Fruit fly (Drosophila melanogaster) whole organism, embryonic: ENCODE data around the gene kkv.
A peak's percentile ranks its signal among the peaks of the same experiment; 100 is the strongest.

ENCODE experiments used
- ATbp ChIP-seq: fragments of 200-800 bp; sonication (Bioruptor generic); optimal IDR thresholded peaks from 2 replicates; lab custom pipeline; 2017; ENCODE audit warnings: missing biosample characterization, mild to moderate bottlenecking, missing genetic modification characterization, missing genetic modification reagents
- Aef1 ChIP-seq: fragments of 200-800 bp; sonication (Bioruptor generic); IDR thresholded peaks from 3 replicates; pipeline ENCODE4 v1.3.6; 2022; ENCODE audit warnings: missing biosample characterization, missing genetic modification characterization
- CG11093 ChIP-seq: fragments of 200-800 bp; sonication (Bioruptor generic); IDR thresholded peaks from 3 replicates; pipeline ENCODE4 v1.3.6; 2022; ENCODE audit warnings: missing biosample characterization, missing genetic modification characterization
- CG11398 ChIP-seq: fragments of 200-800 bp; sonication (Bioruptor generic); optimal IDR thresholded peaks from 2 replicates; lab custom pipeline; 2016; ENCODE audit warnings: missing biosample characterization, missing genetic modification characterization
- CG11560 ChIP-seq: fragments of 200-800 bp; sonication (Bioruptor generic); IDR thresholded peaks from 3 replicates; pipeline ENCODE4 v1.3.6; 2022; ENCODE audit warnings: missing biosample characterization, missing genetic modification characterization
- CG12744 ChIP-seq: fragments of 200-800 bp; sonication (Bioruptor generic); optimal IDR thresholded peaks from 2 replicates; lab custom pipeline; 2016; ENCODE audit warnings: missing biosample characterization, missing genetic modification characterization
- CG17829 ChIP-seq: fragments of 200-800 bp; optimal IDR thresholded peaks from 2 replicates; lab custom pipeline; 2019; ENCODE audit warnings: missing biosample characterization, mild to moderate bottlenecking, missing genetic modification characterization, moderate library complexity
- CG17912 ChIP-seq: fragments of 200-800 bp; sonication (Bioruptor generic); optimal IDR thresholded peaks from 2 replicates; lab custom pipeline; 2018; ENCODE audit warnings: missing biosample characterization, mild to moderate bottlenecking, missing genetic modification characterization
- CG18599 ChIP-seq: fragments of 200-800 bp; sonication (Bioruptor generic); optimal IDR thresholded peaks from 3 replicates; lab custom pipeline; 2017; ENCODE audit warnings: missing biosample characterization, missing genetic modification characterization, mild to moderate bottlenecking, moderate library complexity, missing genetic modification reagents
- CG18764 ChIP-seq: fragments of 200-800 bp; sonication (Bioruptor generic); optimal IDR thresholded peaks from 3 replicates; lab custom pipeline; 2016; ENCODE audit warnings: missing biosample characterization, missing genetic modification characterization
- CG2202 ChIP-seq: fragments of 200-800 bp; sonication (Bioruptor generic); optimal IDR thresholded peaks from 2 replicates; lab custom pipeline; 2018; ENCODE audit warnings: missing biosample characterization, mild to moderate bottlenecking, missing genetic modification characterization
- CG2678 ChIP-seq: fragments of 200-800 bp; sonication (Bioruptor generic); optimal IDR thresholded peaks from 3 replicates; lab custom pipeline; 2019; ENCODE audit warnings: missing biosample characterization, mild to moderate bottlenecking, missing genetic modification characterization, moderate library complexity
- CG34224 ChIP-seq: fragments of 200-800 bp; sonication (Bioruptor generic); IDR thresholded peaks from 3 replicates; pipeline ENCODE4 v1.3.6; 2022; ENCODE audit warnings: missing biosample characterization, missing genetic modification characterization; ENCODE audit not compliant: partially characterized antibody
- CG43689 ChIP-seq: fragments of 200-800 bp; sonication (Bioruptor generic); IDR thresholded peaks from 2 replicates; pipeline ENCODE4 v1.3.6; 2022; ENCODE audit warnings: missing biosample characterization, missing genetic modification characterization
- CG4617 ChIP-seq: fragments of 200-800 bp; sonication (Bioruptor generic); optimal IDR thresholded peaks from 3 replicates; lab custom pipeline; 2016; ENCODE audit warnings: missing biosample characterization, missing genetic modification characterization, borderline replicate concordance
- CG8089 ChIP-seq: fragments of 200-800 bp; sonication (Bioruptor generic); optimal IDR thresholded peaks from 3 replicates; lab custom pipeline; 2016; ENCODE audit warnings: missing biosample characterization, missing genetic modification characterization
- CG8359 ChIP-seq: fragments of 200-800 bp; sonication (Bioruptor generic); optimal IDR thresholded peaks from 2 replicates; lab custom pipeline; 2017; ENCODE audit warnings: missing biosample characterization, mild to moderate bottlenecking, missing genetic modification characterization, borderline replicate concordance
- CG8924 ChIP-seq: fragments of 200-800 bp; optimal IDR thresholded peaks from 3 replicates; lab custom pipeline; 2019; ENCODE audit warnings: missing biosample characterization, mild to moderate bottlenecking, missing genetic modification characterization, moderate library complexity
- CG9797 ChIP-seq: fragments of 200-800 bp; sonication (Bioruptor generic); optimal IDR thresholded peaks from 3 replicates; lab custom pipeline; 2018; ENCODE audit warnings: missing biosample characterization, mild to moderate bottlenecking, missing genetic modification characterization
- CoRest ChIP-seq: fragments of 200-800 bp; sonication (Bioruptor generic); optimal IDR thresholded peaks from 3 replicates; lab custom pipeline; 2018; ENCODE audit warnings: missing biosample characterization, mild to moderate bottlenecking, missing genetic modification characterization, moderate library complexity
- Fer3 ChIP-seq: fragments of 200-800 bp; sonication (Bioruptor generic); optimal IDR thresholded peaks from 2 replicates; lab custom pipeline; 2018; ENCODE audit warnings: missing biosample characterization, mild to moderate bottlenecking, missing genetic modification characterization, moderate library complexity
- HLH4C ChIP-seq: fragments of 200-800 bp; sonication (Bioruptor generic); IDR thresholded peaks from 3 replicates; pipeline ENCODE4 v1.3.6; 2022; ENCODE audit warnings: missing biosample characterization, missing genetic modification characterization; ENCODE audit not compliant: partially characterized antibody
- Hr78 ChIP-seq, 2 experiments: fragments of 200-800 bp in 1 of 2; fragments of >200 bp in 1 of 2; sonication (Bioruptor generic) in 1 of 2; optimal IDR thresholded peaks; 2 replicates each; lab custom pipeline; 2017 to 2019; ENCODE audit warnings: missing biosample characterization in 2 of 2, missing genetic modification characterization in 2 of 2, mild to moderate bottlenecking in 1 of 2, moderate library complexity in 1 of 2
- Hsf ChIP-seq: fragments of 200-800 bp; sonication (Bioruptor generic); optimal IDR thresholded peaks from 3 replicates; lab custom pipeline; 2016; ENCODE audit warnings: missing biosample characterization, missing genetic modification characterization
- Med ChIP-seq: fragments of 200-800 bp; sonication (Bioruptor generic); peaks from one replicate; lab custom pipeline; 2016; ENCODE audit warnings: missing biosample characterization, missing genetic modification characterization, mild to moderate bottlenecking, inconsistent platforms, moderate library complexity
- Meics ChIP-seq: fragments of 200-800 bp; sonication (Bioruptor generic); optimal IDR thresholded peaks from 2 replicates; lab custom pipeline; 2017; ENCODE audit warnings: missing biosample characterization, mild to moderate bottlenecking, missing genetic modification characterization
- Mes4 ChIP-seq: fragments of 200-800 bp; sonication (Bioruptor generic); optimal IDR thresholded peaks from 2 replicates; lab custom pipeline; 2016; ENCODE audit warnings: missing biosample characterization, missing genetic modification characterization
- PHDP ChIP-seq: fragments of 200-800 bp; sonication (Bioruptor generic); optimal IDR thresholded peaks from 3 replicates; lab custom pipeline; 2018; ENCODE audit warnings: missing biosample characterization, mild to moderate bottlenecking, missing genetic modification characterization, moderate library complexity
- Scr ChIP-seq: fragments of 200-800 bp; sonication (Bioruptor generic); IDR thresholded peaks from 2 replicates; pipeline ENCODE4 v1.3.6; 2022; ENCODE audit warnings: missing biosample characterization, missing genetic modification characterization; ENCODE audit not compliant: partially characterized antibody
- Sin3A ChIP-seq: fragments of >200 bp; optimal IDR thresholded peaks from 2 replicates; lab custom pipeline; 2018
- Vsx1 ChIP-seq: fragments of 200-800 bp; sonication (Bioruptor generic); optimal IDR thresholded peaks from 2 replicates; lab custom pipeline; 2017; ENCODE audit warnings: missing biosample characterization, mild to moderate bottlenecking, missing genetic modification characterization, missing genetic modification reagents
- ap ChIP-seq: fragments of 200-800 bp; sonication (Bioruptor generic); IDR thresholded peaks from 2 replicates; pipeline ENCODE4 v1.3.6; 2022; ENCODE audit warnings: missing biosample characterization, missing genetic modification characterization
- ash1 ChIP-seq: fragments of 200-800 bp; sonication (Bioruptor generic); optimal IDR thresholded peaks from 2 replicates; lab custom pipeline; 2018; ENCODE audit warnings: missing biosample characterization, mild to moderate bottlenecking, missing genetic modification characterization
- ato ChIP-seq: fragments of 200-800 bp; sonication (Bioruptor generic); IDR thresholded peaks from 2 replicates; pipeline ENCODE4 v1.3.6; 2022; ENCODE audit warnings: missing biosample characterization, missing genetic modification characterization; ENCODE audit not compliant: partially characterized antibody
- bigmax ChIP-seq: fragments of 200-800 bp; sonication (Bioruptor generic); optimal IDR thresholded peaks from 2 replicates; lab custom pipeline; 2018; ENCODE audit warnings: missing biosample characterization, mild to moderate bottlenecking, missing genetic modification characterization
- crp ChIP-seq, 2 experiments: fragments of 200-800 bp; sonication (Bioruptor generic); optimal IDR thresholded peaks; 2 replicates in 1 of 2; 3 replicates in 1 of 2; lab custom pipeline; 2017; ENCODE audit warnings: missing biosample characterization in 2 of 2, missing genetic modification characterization in 2 of 2, mild to moderate bottlenecking in 1 of 2, moderate library complexity in 1 of 2
- dimm ChIP-seq: fragments of 200-800 bp; sonication (Bioruptor generic); IDR thresholded peaks from 2 replicates; pipeline ENCODE4 v1.3.6; 2022; ENCODE audit warnings: missing biosample characterization, missing genetic modification characterization
- ftz-f1 ChIP-seq: fragments of 200-800 bp; sonication (Bioruptor generic); optimal IDR thresholded peaks from 2 replicates; lab custom pipeline; 2016; ENCODE audit warnings: missing biosample characterization, missing genetic modification characterization
- gce ChIP-seq: fragments of 200-800 bp; sonication (Bioruptor generic); IDR thresholded peaks from 3 replicates; pipeline ENCODE4 v1.3.6; 2022; ENCODE audit warnings: missing biosample characterization, missing genetic modification characterization
- gfzf ChIP-seq: fragments of 200-800 bp; sonication (Bioruptor generic); optimal IDR thresholded peaks from 2 replicates; lab custom pipeline; 2016; ENCODE audit warnings: missing biosample characterization, mild to moderate bottlenecking, missing genetic modification characterization, moderate library complexity
- mirr ChIP-seq: fragments of 200-800 bp; sonication (Bioruptor generic); optimal IDR thresholded peaks from 3 replicates; lab custom pipeline; 2018; ENCODE audit warnings: missing biosample characterization, mild to moderate bottlenecking, missing genetic modification characterization
- sens ChIP-seq: fragments of 200-800 bp; sonication (Bioruptor generic); peaks from one replicate; lab custom pipeline; 2016; ENCODE audit warnings: missing biosample characterization, missing genetic modification characterization
- sima ChIP-seq: fragments of 200-800 bp; sonication (Bioruptor generic); optimal IDR thresholded peaks from 2 replicates; lab custom pipeline; 2016; ENCODE audit warnings: missing biosample characterization, missing genetic modification characterization
- sisA ChIP-seq: fragments of 200-800 bp; sonication (Bioruptor generic); IDR thresholded peaks from 2 replicates; pipeline ENCODE4 v1.3.6; 2022; ENCODE audit warnings: missing biosample characterization, missing genetic modification characterization
- sna ChIP-seq: fragments of 200-800 bp; sonication (Bioruptor generic); IDR thresholded peaks from 2 replicates; pipeline ENCODE4 v1.3.6; 2022; ENCODE audit warnings: missing biosample characterization, missing genetic modification characterization; ENCODE audit not compliant: partially characterized antibody
- tin ChIP-seq: fragments of 200-800 bp; sonication (Bioruptor generic); optimal IDR thresholded peaks from 3 replicates; lab custom pipeline; 2016; ENCODE audit warnings: missing biosample characterization, missing genetic modification characterization
- tll ChIP-seq, 2 experiments: fragments of 200-800 bp in 1 of 2; fragments of >200 bp in 1 of 2; sonication (Bioruptor generic) in 1 of 2; optimal IDR thresholded peaks; 2 replicates each; lab custom pipeline; 2017 to 2019; ENCODE audit warnings: missing biosample characterization in 2 of 2, missing genetic modification characterization in 2 of 2, mild to moderate bottlenecking in 1 of 2, moderate library complexity in 1 of 2
- tna ChIP-seq: fragments of 200-800 bp; sonication (Bioruptor generic); IDR thresholded peaks from 2 replicates; pipeline ENCODE4 v1.3.6; 2022; ENCODE audit warnings: missing biosample characterization, missing genetic modification characterization; ENCODE audit not compliant: partially characterized antibody
- zen ChIP-seq: fragments of 200-800 bp; sonication (Bioruptor generic); optimal IDR thresholded peaks from 3 replicates; lab custom pipeline; 2018; ENCODE audit warnings: missing biosample characterization, mild to moderate bottlenecking, missing genetic modification characterization, moderate library complexity

kkv gene

dm6 chr3R:5393742-5394391 is 1.2 kb upstream of the kkv start, which contains the start of gene CG1172 (continued):
- no peak for TF ChIP-seq sima (GFP tag; lab: Kevin White, UChicago)
- peak; percentile 28 for TF ChIP-seq CoRest (tag; lab: Kevin White, UChicago)
- no peak for TF ChIP-seq Vsx1 (GFP tag; lab: Kevin White, UChicago)
- peak; percentile 7 for TF ChIP-seq mirr (GFP tag; lab: Kevin White, UChicago)
- TF ChIP-seq HLH4C: peak; percentile 69
- no peak for TF ChIP-seq CG11560 (tag; lab: Robert Waterston, UW)
- no peak for TF ChIP-seq CG8089 (GFP tag; lab: Kevin White, UChicago)
- no peak for TF ChIP-seq gce (GFP tag; lab: Robert Waterston, UW)
- no peak for TF ChIP-seq CG11398 (GFP tag; lab: Kevin White, UChicago)
- peak; percentile 33 for TF ChIP-seq Fer3 (tag; lab: Kevin White, UChicago)
- no peak for TF ChIP-seq CG17829
- peak in 1 of 2 experiments; percentile 72 for TF ChIP-seq Hr78 (GFP tag; optimal IDR thresholded peaks at IDR 0.05; lab: Kevin White, UChicago)
- TF ChIP-seq CG8924 (tag; lab: Kevin White, UChicago): no peak
- no peak for TF ChIP-seq CG11093
- TF ChIP-seq bigmax: no peak
- no peak for TF ChIP-seq CG18599
- no peak for TF ChIP-seq CG8359 (GFP tag; lab: Kevin White, UChicago)
- TF ChIP-seq CG17912: no peak
- peak; percentile 44 for TF ChIP-seq zen (tag; lab: Kevin White, UChicago)
- no peak for TF ChIP-seq sisA (GFP tag; lab: Robert Waterston, UW)
- peak; percentile 79 for TF ChIP-seq Scr
- TF ChIP-seq ato (GFP tag; lab: Robert Waterston, UW): no peak
- TF ChIP-seq Sin3A (lab: Kevin White, UChicago): peak; percentile 12
- TF ChIP-seq sna (GFP tag; lab: Robert Waterston, UW): peak; percentile 76
- TF ChIP-seq CG2202 (tag; lab: Kevin White, UChicago): no peak
- TF ChIP-seq CG34224 (GFP tag; lab: Robert Waterston, UW): peak; percentile 76
- no peak for TF ChIP-seq Mes4 (GFP tag; lab: Kevin White, UChicago)
- TF ChIP-seq gfzf (GFP tag; lab: Kevin White, UChicago): peak; percentile 95
- no peak for TF ChIP-seq ap (GFP tag; lab: Robert Waterston, UW)
- TF ChIP-seq PHDP (tag; lab: Kevin White, UChicago): peak; percentile 61
- no peak for TF ChIP-seq CG2678 (tag; lab: Kevin White, UChicago)
- no peak for TF ChIP-seq Aef1
- TF ChIP-seq Hsf (GFP tag; lab: Kevin White, UChicago): no peak
- TF ChIP-seq Med (GFP tag; lab: Kevin White, UChicago): peak; percentile 84
- no peak for TF ChIP-seq CG18764 (GFP tag; lab: Kevin White, UChicago)
- TF ChIP-seq ftz-f1 (GFP tag; lab: Kevin White, UChicago): peak; percentile 47
- TF ChIP-seq CG43689: no peak
- peak; percentile 85 for TF ChIP-seq CG9797
- TF ChIP-seq CG12744 (GFP tag; lab: Kevin White, UChicago): no peak
- TF ChIP-seq crp (GFP tag; optimal IDR thresholded peaks at IDR 0.05; lab: Kevin White, UChicago): peak in 1 of 2 experiments; percentile 21
- TF ChIP-seq ash1: no peak
- peak; percentile 5 for TF ChIP-seq Meics (GFP tag; lab: Kevin White, UChicago)
- TF ChIP-seq tin (GFP tag; lab: Kevin White, UChicago): no peak
- TF ChIP-seq tna: no peak; the same call in 1 of the 2 replicates
- TF ChIP-seq tll (GFP tag; optimal IDR thresholded peaks at IDR 0.05; lab: Kevin White, UChicago): no peak
- no peak for TF ChIP-seq dimm (GFP tag; lab: Robert Waterston, UW)
- TF ChIP-seq ATbp (GFP tag; lab: Kevin White, UChicago): no peak
- peak; percentile 28 for TF ChIP-seq sens (GFP tag; lab: Kevin White, UChicago)
- peak; percentile 86 for TF ChIP-seq CG4617 (GFP tag; lab: Kevin White, UChicago)
